Worm (Caenorhabditis elegans): Measurements from ENCODE around the gene B0432.7.

Gene B0432.7

ce11 chrII:285627-286550 lies 12.1 kb upstream of the B0432.7 start, which contains the start of gene B0432.10 (continued):
- TF ChIP-seq nhr-21 (tag; optimal IDR thresholded peaks at IDR 0.05) (peak; percentile 63), skn-1 (tag; optimal IDR thresholded peaks at IDR 0.05) (no peak), ztf-11 (tag; optimal IDR thresholded peaks at IDR 0.05) (no peak), ama-1 (optimal IDR thresholded peaks at IDR 0.05) (no peak), lin-39 (tag; optimal IDR thresholded peaks at IDR 0.05) (no peak), egl-27 (tag; optimal IDR thresholded peaks at IDR 0.05) (peak; percentile 81), F13H6.1 (tag; optimal IDR thresholded peaks at IDR 0.05) (peak; percentile 74), lin-11 (tag; optimal IDR thresholded peaks at IDR 0.05) (peak; percentile 63), nhr-11 (tag; optimal IDR thresholded peaks at IDR 0.05) (no peak), snpc-4 (tag; optimal IDR thresholded peaks at IDR 0.05) (peak; percentile 60), ceh-82 (tag; optimal IDR thresholded peaks at IDR 0.05) (no peak), unc-55 (GFP tag; optimal IDR thresholded peaks at IDR 0.05) (peak; percentile 96), unc-62 (GFP tag; optimal IDR thresholded peaks at IDR 0.05) (no peak), elt-3 (tag; optimal IDR thresholded peaks at IDR 0.05) (no peak), sem-4 (tag; optimal IDR thresholded peaks at IDR 0.05) (peak; percentile 77), nhr-129 (tag; optimal IDR thresholded peaks at IDR 0.05) (peak; percentile 58), crh-2 (tag; optimal IDR thresholded peaks at IDR 0.05) (peak; percentile 81), mbf-1 (tag; optimal IDR thresholded peaks at IDR 0.05) (no peak), mab-5 (tag; optimal IDR thresholded peaks at IDR 0.05) (peak; percentile 71), dmd-4 (tag; optimal IDR thresholded peaks at IDR 0.05) (no peak), nhr-10 (tag; optimal IDR thresholded peaks at IDR 0.05) (no peak), fos-1 (tag; optimal IDR thresholded peaks at IDR 0.05) (peak; percentile 47), sma-9 (GFP tag; optimal IDR thresholded peaks at IDR 0.05) (peak; percentile 75), sma-9 (tag; optimal IDR thresholded peaks at IDR 0.05) (no peak)

DNA sequence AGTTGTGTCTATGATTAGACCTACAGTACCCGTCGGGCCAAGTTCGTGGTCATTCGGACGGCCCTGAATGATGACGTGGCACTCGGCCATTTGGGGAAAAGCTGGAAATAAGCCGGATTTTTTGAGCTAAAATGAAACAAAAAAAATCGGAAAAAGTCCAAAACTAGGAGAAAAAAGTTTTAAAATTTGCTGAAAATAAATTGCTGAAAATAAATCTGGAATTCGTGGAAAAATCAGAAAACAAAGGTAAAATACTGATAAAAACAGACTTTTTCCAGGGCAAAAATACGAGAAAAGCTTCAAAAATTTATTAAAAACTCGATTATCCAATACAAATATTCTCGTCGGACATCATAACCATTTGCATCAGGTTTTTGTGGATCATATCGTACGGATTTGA lies 9.8 kb upstream of the B0432.7 start, which contains the start of gene B0432.9:
TSS of gene B0432.9 (minus strand) at position 101 of the 400 bp plus-strand sequence.
- TF ChIP-seq sma-3 (GFP tag; optimal IDR thresholded peaks at IDR 0.05), result no peak
- TF ChIP-seq blmp-1 (tag; optimal IDR thresholded peaks at IDR 0.05; ENCODE audit: insufficient read depth), result no peak
- TF ChIP-seq ztf-4 (tag; optimal IDR thresholded peaks at IDR 0.05), result no peak
- no peak for TF ChIP-seq nhr-10 (tag; optimal IDR thresholded peaks at IDR 0.05)
- TF ChIP-seq dmd-4 (tag; optimal IDR thresholded peaks at IDR 0.05), result no peak
- TF ChIP-seq nhr-25 (tag; optimal IDR thresholded peaks at IDR 0.05), result no peak
- TF ChIP-seq ZK546.5 (tag; optimal IDR thresholded peaks at IDR 0.05), result no peak
- TF ChIP-seq gmeb-1 (tag; optimal IDR thresholded peaks at IDR 0.05), result no peak
- no peak for TF ChIP-seq crh-2 (tag; optimal IDR thresholded peaks at IDR 0.05)
- TF ChIP-seq sem-4 (tag; optimal IDR thresholded peaks at IDR 0.05), result no peak
- no peak for TF ChIP-seq F13H6.1 (tag; optimal IDR thresholded peaks at IDR 0.05)
- no peak for TF ChIP-seq nhr-6 (tag; optimal IDR thresholded peaks at IDR 0.05)
- TF ChIP-seq aly-2 (tag; optimal IDR thresholded peaks at IDR 0.05), result no peak
- no peak for TF ChIP-seq nhr-237 (tag; optimal IDR thresholded peaks at IDR 0.05)
- TF ChIP-seq elt-3 (tag; optimal IDR thresholded peaks at IDR 0.05), result no peak

DNA sequence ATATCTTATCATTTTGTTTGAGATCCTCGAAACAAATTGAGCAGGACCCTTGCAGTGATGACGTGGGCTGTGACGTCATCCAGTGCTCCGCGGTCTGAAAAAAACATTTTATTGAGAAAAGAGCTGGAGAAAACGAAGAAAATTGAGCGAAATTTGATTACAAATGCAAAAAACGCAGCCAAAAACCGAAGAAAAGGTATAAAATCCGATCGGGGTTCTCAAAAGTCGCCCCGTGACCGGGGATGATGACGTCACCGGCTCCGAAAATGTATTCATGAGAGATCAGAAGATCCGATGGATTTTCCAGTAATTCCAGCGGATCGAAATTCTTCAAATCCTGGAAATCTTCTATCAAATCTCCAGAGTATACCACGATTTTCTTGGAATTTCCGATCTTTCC lies 8.7 kb upstream of the B0432.7 start, which contains the start of gene trul-1:
TSS of gene trul-1 (minus strand) at position 101 of the 400 bp plus-strand sequence.
- TF ChIP-seq ZK546.5 (tag; optimal IDR thresholded peaks at IDR 0.05), result no peak
- TF ChIP-seq egl-27 (tag; optimal IDR thresholded peaks at IDR 0.05), result no peak
- no peak for TF ChIP-seq unc-39 (tag; optimal IDR thresholded peaks at IDR 0.05)
- no peak for TF ChIP-seq nhr-77 (tag; optimal IDR thresholded peaks at IDR 0.05)
- no peak for TF ChIP-seq ztf-11 (tag; optimal IDR thresholded peaks at IDR 0.05)
- TF ChIP-seq elt-3 (tag; optimal IDR thresholded peaks at IDR 0.05), result no peak
- no peak for TF ChIP-seq crh-2 (tag; optimal IDR thresholded peaks at IDR 0.05)
- no peak for TF ChIP-seq ceh-16 (tag; optimal IDR thresholded peaks at IDR 0.05)
- no peak for TF ChIP-seq ama-1 (optimal IDR thresholded peaks at IDR 0.05)
- no peak for TF ChIP-seq zag-1 (tag; optimal IDR thresholded peaks at IDR 0.05)
- no peak for TF ChIP-seq F13H6.1 (tag; optimal IDR thresholded peaks at IDR 0.05)
- TF ChIP-seq lin-11 (tag; optimal IDR thresholded peaks at IDR 0.05), result no peak
- TF ChIP-seq nhr-12 (tag; optimal IDR thresholded peaks at IDR 0.05), result no peak
- no peak for TF ChIP-seq snpc-4 (tag; optimal IDR thresholded peaks at IDR 0.05)
- no peak for TF ChIP-seq peb-1 (tag; optimal IDR thresholded peaks at IDR 0.05)
- TF ChIP-seq dmd-4 (tag; optimal IDR thresholded peaks at IDR 0.05), result no peak
